Worm (Caenorhabditis elegans) whole organism, L4 larva: ENCODE data around the gene arrd-24.

Source experiments
- F26F4.8 ChIP-seq: fragments of 200-800 bp; sonication (Bioruptor generic); conservative IDR thresholded peaks from 2 replicates; pipeline ENCODE4 v1.3.6; 2022; ENCODE audit warnings: missing genetic modification characterization, missing compliant biosample characterization
- F37D6.2 ChIP-seq: sonication (generic microtip); optimal IDR thresholded peaks from 2 replicates; lab custom pipeline; 2016; ENCODE audit warnings: mild to moderate bottlenecking, missing genetic modification characterization, missing compliant biosample characterization
- Y105C5A.15 ChIP-seq: fragments of 200-800 bp; sonication (Bioruptor generic); IDR thresholded peaks from 2 replicates; pipeline ENCODE4 v1.3.6; 2022; ENCODE audit warnings: missing genetic modification characterization, missing compliant biosample characterization
- aha-1 ChIP-seq: fragments of 150-350 bp; peaks from one replicate; lab custom pipeline; 2014; ENCODE audit warnings: missing biosample characterization, missing genetic modification characterization
- ceh-20 ChIP-seq: fragments of 200-800 bp; sonication (Bioruptor generic); IDR thresholded peaks from 2 replicates; pipeline ENCODE4 v1.3.6; 2022; ENCODE audit warnings: missing genetic modification reagents, missing genetic modification characterization, missing compliant biosample characterization
- ceh-44 ChIP-seq: fragments of 200-800 bp; sonication (Bioruptor generic); IDR thresholded peaks from 2 replicates; pipeline ENCODE4 v1.3.6; 2022; ENCODE audit warnings: missing genetic modification reagents, missing genetic modification characterization, missing compliant biosample characterization
- ctbp-1 ChIP-seq: fragments of 200-800 bp; sonication (Bioruptor generic); IDR thresholded peaks from 2 replicates; pipeline ENCODE4 v1.3.6; 2022; ENCODE audit warnings: missing genetic modification reagents, missing genetic modification characterization, missing compliant biosample characterization
- daf-16 ChIP-seq, 3 experiments: sonication (generic microtip); optimal IDR thresholded peaks; 2 replicates each; lab custom pipeline; 2016 to 2017; ENCODE audit warnings: missing genetic modification characterization in 3 of 3, missing genetic modification reagents in 3 of 3, mild to moderate bottlenecking in 2 of 3, missing compliant biosample characterization in 2 of 3, missing biosample characterization in 1 of 3, moderate library complexity in 1 of 3
- dmd-6 ChIP-seq: fragments of 200-800 bp; sonication (Bioruptor generic); IDR thresholded peaks from 2 replicates; pipeline ENCODE4 v1.3.6; 2022; ENCODE audit warnings: missing genetic modification reagents, missing genetic modification characterization, missing compliant biosample characterization
- dmd-8 ChIP-seq: fragments of 200-800 bp; sonication (Bioruptor generic); IDR thresholded peaks from 2 replicates; pipeline ENCODE4 v1.3.6; 2022; ENCODE audit warnings: missing genetic modification characterization, missing compliant biosample characterization
- egl-27 ChIP-seq: sonication (generic microtip); optimal IDR thresholded peaks from 3 replicates; lab custom pipeline; 2017; ENCODE audit warnings: missing biosample characterization, missing genetic modification reagents, missing genetic modification characterization
- fkh-10 ChIP-seq: fragments of 150-350 bp; optimal IDR thresholded peaks from 2 replicates; lab custom pipeline; 2014; ENCODE audit warnings: missing biosample characterization, missing genetic modification reagents, missing genetic modification characterization
- gei-8 ChIP-seq: fragments of 200-800 bp; sonication (Bioruptor generic); optimal IDR thresholded peaks from 2 replicates; lab custom pipeline; 2018; ENCODE audit warnings: mild to moderate bottlenecking, missing genetic modification characterization, missing compliant biosample characterization
- hlh-11 ChIP-seq: fragments of 200-800 bp; sonication (Bioruptor generic); optimal IDR thresholded peaks from 2 replicates; lab custom pipeline; 2018; ENCODE audit warnings: mild to moderate bottlenecking, missing genetic modification characterization, missing compliant biosample characterization
- hlh-30 ChIP-seq: sonication (generic microtip); optimal IDR thresholded peaks from 2 replicates; lab custom pipeline; 2017; ENCODE audit warnings: antibody characterized with exemption, mild to moderate bottlenecking, missing genetic modification characterization, missing compliant biosample characterization; ENCODE audit not compliant: insufficient read depth
- hmg-1.1 ChIP-seq: fragments of 200-800 bp; sonication (Bioruptor generic); IDR thresholded peaks from 2 replicates; pipeline ENCODE4 v1.3.6; 2022; ENCODE audit warnings: missing genetic modification reagents, missing genetic modification characterization, missing compliant biosample characterization
- lin-15B ChIP-seq: fragments of 150-350 bp; sonication (generic microtip); optimal IDR thresholded peaks from 3 replicates; lab custom pipeline; 2014; ENCODE audit warnings: missing biosample characterization, missing genetic modification characterization
- lin-39 ChIP-seq: fragments of 150-350 bp; optimal IDR thresholded peaks from 2 replicates; lab custom pipeline; 2014; ENCODE audit warnings: missing biosample characterization, missing genetic modification reagents, missing genetic modification characterization
- lsy-2 ChIP-seq, 2 experiments: fragments of 150-350 bp in 1 of 2; sonication (generic microtip) in 1 of 2; optimal IDR thresholded peaks; 2 replicates each; lab custom pipeline; 2014 to 2017; ENCODE audit warnings: missing biosample characterization in 2 of 2, missing genetic modification characterization in 2 of 2
- madf-9 ChIP-seq: fragments of 200-800 bp; sonication (Bioruptor generic); conservative IDR thresholded peaks from 2 replicates; pipeline ENCODE4 v1.3.6; 2022; ENCODE audit warnings: missing genetic modification reagents, missing genetic modification characterization, missing compliant biosample characterization
- mdl-1 ChIP-seq, 2 experiments: fragments of 150-350 bp in 1 of 2; sonication (generic microtip) in 1 of 2; optimal IDR thresholded peaks; 2 replicates each; lab custom pipeline; 2014 to 2017; ENCODE audit warnings: missing biosample characterization in 2 of 2, missing genetic modification characterization in 2 of 2
- mep-1 ChIP-seq: fragments of 150-350 bp; sonication (generic microtip); optimal IDR thresholded peaks from 3 replicates; lab custom pipeline; 2014; ENCODE audit warnings: missing biosample characterization, missing genetic modification characterization
- mes-2 ChIP-seq: sonication (generic microtip); optimal IDR thresholded peaks from 2 replicates; lab custom pipeline; 2016; ENCODE audit warnings: missing genotype, mild to moderate bottlenecking, missing genetic modification characterization, missing compliant biosample characterization; ENCODE audit not compliant: poor library complexity, severe bottlenecking
- nhr-11 ChIP-seq: fragments of 150-350 bp; optimal IDR thresholded peaks from 2 replicates; lab custom pipeline; 2014; ENCODE audit warnings: missing biosample characterization, missing genetic modification characterization
- nhr-25 ChIP-seq: sonication (generic microtip); optimal IDR thresholded peaks from 2 replicates; lab custom pipeline; 2017; ENCODE audit warnings: missing genetic modification characterization, mild to moderate bottlenecking, missing compliant biosample characterization, antibody characterized with exemption, moderate library complexity, borderline replicate concordance; ENCODE audit not compliant: insufficient read depth
- pha-4 ChIP-seq, 2 experiments: fragments of 150-350 bp in 1 of 2; fragments of 200-800 bp in 1 of 2; sonication (Bioruptor generic) in 1 of 2; IDR thresholded peaks in 1 of 2; optimal IDR thresholded peaks in 1 of 2; 2 replicates each; pipeline versions ENCODE4 v1.3.6 to Lab custom; 2014 to 2022; ENCODE audit warnings: missing genetic modification characterization in 2 of 2, missing genetic modification reagents in 2 of 2, missing biosample characterization in 1 of 2, missing compliant biosample characterization in 1 of 2
- pqm-1 ChIP-seq: sonication (generic microtip); optimal IDR thresholded peaks from 2 replicates; lab custom pipeline; 2017; ENCODE audit warnings: missing biosample characterization, missing genetic modification characterization
- rbr-2 ChIP-seq: sonication (generic microtip); optimal IDR thresholded peaks from 2 replicates; lab custom pipeline; 2016; ENCODE audit warnings: missing genotype, missing genetic modification characterization, missing compliant biosample characterization
- set-16 ChIP-seq: fragments of 200-800 bp; sonication (Bioruptor generic); IDR thresholded peaks from 2 replicates; pipeline ENCODE4 v1.3.6; 2022; ENCODE audit warnings: missing genetic modification reagents, missing genetic modification characterization, missing compliant biosample characterization
- skn-1 ChIP-seq: fragments of 150-350 bp; optimal IDR thresholded peaks from 2 replicates; lab custom pipeline; 2014; ENCODE audit warnings: missing biosample characterization, missing genetic modification characterization
- snpc-1.2 ChIP-seq: fragments of 200-800 bp; sonication (Bioruptor generic); IDR thresholded peaks from 2 replicates; pipeline ENCODE4 v1.3.6; 2022; ENCODE audit warnings: missing genetic modification reagents, missing genetic modification characterization, missing compliant biosample characterization
- spr-3 ChIP-seq: fragments of 200-800 bp; sonication (Bioruptor generic); optimal IDR thresholded peaks from 2 replicates; lab custom pipeline; 2018; ENCODE audit warnings: mild to moderate bottlenecking, missing genetic modification characterization, missing compliant biosample characterization
- tra-1 ChIP-seq: fragments of 200-800 bp; sonication (Bioruptor generic); IDR thresholded peaks from 2 replicates; pipeline ENCODE4 v1.3.6; 2022; ENCODE audit warnings: missing genetic modification reagents, missing genetic modification characterization, missing compliant biosample characterization
- unc-130 ChIP-seq: sonication (generic microtip); optimal IDR thresholded peaks from 2 replicates; lab custom pipeline; 2016; ENCODE audit warnings: missing genetic modification reagents, missing genetic modification characterization, missing compliant biosample characterization
- unc-62 ChIP-seq, 3 experiments: fragments of 150-350 bp in 1 of 3; sonication (generic microtip); optimal IDR thresholded peaks in 2 of 3; peaks in 1 of 3; 1 replicate in 1 of 3; 2 replicates in 2 of 3; lab custom pipeline; 2014 to 2017; ENCODE audit warnings: missing biosample characterization in 3 of 3, missing genetic modification characterization in 3 of 3, missing genetic modification reagents in 3 of 3, missing genotype in 1 of 3
- vab-7 ChIP-seq: fragments of 200-800 bp; sonication (Bioruptor generic); IDR thresholded peaks from 2 replicates; pipeline ENCODE4 v1.3.6; 2022; ENCODE audit warnings: missing genetic modification reagents, missing genetic modification characterization, missing compliant biosample characterization

The arrd-24 gene

DNA sequence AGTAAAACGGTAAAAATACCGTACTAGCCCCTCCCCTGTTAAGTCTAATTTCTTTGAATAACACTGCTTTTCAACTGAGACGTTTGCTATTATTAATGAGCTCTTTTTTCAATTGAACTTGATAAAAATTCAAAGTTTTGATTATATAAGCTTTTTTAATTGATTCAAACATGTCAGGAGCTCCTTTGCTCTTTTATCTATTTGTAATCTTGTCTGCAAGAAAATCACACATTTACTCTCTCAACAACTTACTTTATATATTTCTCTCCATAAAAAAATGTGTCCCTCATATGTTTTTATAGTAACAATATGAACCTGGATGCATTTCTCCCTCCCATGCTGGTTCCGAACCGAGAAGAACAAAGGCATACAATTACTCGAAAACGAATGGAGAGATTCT, 40.0 kb upstream of the arrd-24 start, which contains the start of gene C04C11.1:
Gene C04C11.1, plus strand, starts transcription at position 301 of the 400 bp plus-strand sequence.
- TF ChIP-seq mes-2 (tag; lab: Kevin White, UChicago) (no peak), hlh-30 (tag; lab: Kevin White, UChicago) (no peak), Y105C5A.15 (GFP tag; lab: Robert Waterston, UW) (no peak), egl-27 (tag; lab: Kevin White, UChicago) (no peak), dmd-8 (GFP tag; lab: Robert Waterston, UW) (no peak), mdl-1 (tag; optimal IDR thresholded peaks at IDR 0.05; lab: Kevin White, UChicago) (no peak)
- TF ChIP-seq, all 104 proteins: peak for 0

DNA sequence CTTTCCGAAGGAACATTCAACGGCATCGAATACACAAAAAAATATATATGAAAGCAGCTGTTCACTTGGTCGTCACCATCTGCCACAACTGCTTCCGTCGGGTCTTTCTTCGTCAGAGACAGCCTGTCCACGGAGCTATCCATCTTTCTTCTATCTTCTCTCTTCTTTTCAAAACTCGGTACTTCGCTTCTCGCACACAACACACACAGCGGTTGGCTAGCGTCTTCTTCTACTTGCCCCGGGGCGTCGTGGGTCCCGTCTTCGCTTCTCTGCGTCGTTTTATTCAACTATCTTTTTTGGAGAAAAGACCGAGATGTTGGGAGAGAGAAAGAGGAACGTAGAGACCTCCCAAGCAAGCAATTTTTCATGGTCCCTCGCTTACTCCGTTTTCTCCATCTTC, 36.4 kb upstream of the arrd-24 start:
- TF ChIP-seq nhr-25 (tag; lab: Kevin White, UChicago), result no peak
- TF ChIP-seq set-16 (GFP tag; lab: Robert Waterston, UW), result peak; percentile 38; the same call in 1 of the 2 replicates
- peak; percentile 83 for TF ChIP-seq hmg-1.1 (GFP tag; lab: Robert Waterston, UW)
- 0 out of 2 replicates have a peak, but pooled peaks have one; percentile 16 for TF ChIP-seq dmd-6
- TF ChIP-seq pqm-1 (tag; lab: Kevin White, UChicago), result no peak
- TF ChIP-seq hlh-11 (tag; lab: Kevin White, UChicago), result peak; percentile 61
- TF ChIP-seq vab-7 (GFP tag; lab: Robert Waterston, UW), result 0 out of 2 replicates have a peak, but pooled peaks have one; percentile 21
- TF ChIP-seq tra-1 (GFP tag; lab: Robert Waterston, UW), result 0 out of 2 replicates have a peak, but pooled peaks have one; percentile 56
- no peak for TF ChIP-seq unc-130 (GFP tag; lab: Kevin White, UChicago)
- no peak for TF ChIP-seq lin-39
- TF ChIP-seq pha-4 (GFP tag; IDR thresholded peaks at IDR 0.05; lab: Robert Waterston, UW), result no peak
- no peak for TF ChIP-seq pha-4 (tag; optimal IDR thresholded peaks at IDR 0.05; lab: Kevin White, UChicago)
- peak in 1 of 2 experiments; percentile 99 for TF ChIP-seq unc-62 (GFP tag; optimal IDR thresholded peaks at IDR 0.05 in 1 of 2; lab: Kevin White, UChicago)
- no peak for TF ChIP-seq unc-62 (tag; optimal IDR thresholded peaks at IDR 0.05; lab: Kevin White, UChicago)
- TF ChIP-seq mdl-1 (tag; optimal IDR thresholded peaks at IDR 0.05; lab: Kevin White, UChicago), result peak in 1 of 2 experiments; percentile 31
- no peak for TF ChIP-seq F26F4.8 (GFP tag; lab: Robert Waterston, UW)
- peak; percentile 76 for TF ChIP-seq mep-1 (tag; lab: Kevin White, UChicago)
- TF ChIP-seq lin-15B (tag; lab: Kevin White, UChicago), result no peak
- no peak for TF ChIP-seq madf-9 (GFP tag; lab: Robert Waterston, UW)
- peak; percentile 37 for TF ChIP-seq mes-2 (tag; lab: Kevin White, UChicago)
- no peak for TF ChIP-seq gei-8 (GFP tag; lab: Kevin White, UChicago)
- no peak for TF ChIP-seq ceh-44 (GFP tag; lab: Robert Waterston, UW)
- TF ChIP-seq spr-3 (GFP tag; lab: Kevin White, UChicago), result no peak
- TF ChIP-seq ctbp-1 (GFP tag; lab: Robert Waterston, UW), result peak; percentile 82
- peak in 1 of 2 experiments; percentile 55 for TF ChIP-seq lsy-2 (tag; optimal IDR thresholded peaks at IDR 0.05; lab: Kevin White, UChicago)
- TF ChIP-seq nhr-11 (tag; lab: Kevin White, UChicago), result peak; percentile 64
- TF ChIP-seq skn-1 (tag; lab: Kevin White, UChicago), result no peak
- peak; percentile 71 for TF ChIP-seq F37D6.2 (tag; lab: Kevin White, UChicago)
- TF ChIP-seq ceh-20 (GFP tag; lab: Robert Waterston, UW), result 0 out of 2 replicates have a peak, but pooled peaks have one; percentile 58
- TF ChIP-seq daf-16 (GFP tag; optimal IDR thresholded peaks at IDR 0.05; lab: Kevin White, UChicago), result peak in 1 of 2 experiments; percentile 53
- TF ChIP-seq daf-16 (tag; optimal IDR thresholded peaks at IDR 0.05; lab: Kevin White, UChicago), result no peak
- TF ChIP-seq aha-1 (tag; lab: Kevin White, UChicago), result peak; percentile 37
- TF ChIP-seq snpc-1.2 (GFP tag; lab: Robert Waterston, UW), result 0 out of 2 replicates have a peak, but pooled peaks have one; percentile 18
- peak; percentile 33 for TF ChIP-seq fkh-10
- peak; percentile 65 for TF ChIP-seq rbr-2 (tag; lab: Kevin White, UChicago)
- TF ChIP-seq, all 104 proteins: peak for 20
